Fruit fly (Drosophila melanogaster) S2 (cell line): ENCODE data around the gene CG43333.

Source experiments
- CG8478 ChIP-seq: fragments of >200 bp; optimal IDR thresholded peaks from 2 replicates; lab custom pipeline; 2018
- CTCF ChIP-seq, 2 experiments: fragments of >200 bp; optimal IDR thresholded peaks; 2 replicates each; lab custom pipeline; 2018

- TF ChIP-seq CG8478 (lab: Kevin White, UChicago) (no peak), CTCF (optimal IDR thresholded peaks at IDR 0.05; lab: Kevin White, UChicago) (no peak)
Observed at dm6 chr2L:14120689-14121397, 59.6 kb downstream of the CG43333 start.
